Worm (Caenorhabditis elegans) whole organism, L1 larva: Measurements from ENCODE around the gene mec-2.

Experiments used
- C04F5.9 ChIP-seq: sonication (generic microtip); optimal IDR thresholded peaks from 2 replicates; lab custom pipeline; 2016; ENCODE audit warnings: missing genetic modification characterization, missing compliant biosample characterization
- C16A3.4 ChIP-seq: fragments of 150-350 bp; optimal IDR thresholded peaks from 2 replicates; lab custom pipeline; 2014; ENCODE audit warnings: missing biosample characterization, missing genetic modification characterization
- C34B4.2 ChIP-seq: sonication (generic microtip); optimal IDR thresholded peaks from 2 replicates; lab custom pipeline; 2017; ENCODE audit warnings: mild to moderate bottlenecking, missing genetic modification characterization, missing compliant biosample characterization
- F16B12.6 ChIP-seq: fragments of 150-350 bp; optimal IDR thresholded peaks from 2 replicates; lab custom pipeline; 2014; ENCODE audit warnings: missing biosample characterization, missing genetic modification characterization
- aha-1 ChIP-seq: fragments of 150-350 bp; optimal IDR thresholded peaks from 2 replicates; lab custom pipeline; 2014; ENCODE audit warnings: missing biosample characterization, missing genetic modification characterization
- alr-1 ChIP-seq: fragments of 200-800 bp; sonication (Bioruptor generic); optimal IDR thresholded peaks from 2 replicates; lab custom pipeline; 2018; ENCODE audit warnings: borderline replicate concordance, mild to moderate bottlenecking, missing genetic modification characterization, missing compliant biosample characterization
- aly-2 ChIP-seq: fragments of 150-350 bp; optimal IDR thresholded peaks from 2 replicates; lab custom pipeline; 2014; ENCODE audit warnings: missing biosample characterization, missing genetic modification characterization
- ama-1 ChIP-seq: fragments of 150-350 bp; optimal IDR thresholded peaks from 2 replicates; lab custom pipeline; 2014
- ceh-8 ChIP-seq: fragments of 200-800 bp; sonication (Bioruptor generic); optimal IDR thresholded peaks from 2 replicates; lab custom pipeline; 2018; ENCODE audit warnings: mild to moderate bottlenecking, missing genetic modification characterization, moderate library complexity, missing compliant biosample characterization
- ceh-88 ChIP-seq: fragments of 200-800 bp; sonication (Bioruptor generic); IDR thresholded peaks from 2 replicates; pipeline ENCODE4 v1.3.6; 2022; ENCODE audit warnings: missing genetic modification characterization, missing compliant biosample characterization
- dpl-1 ChIP-seq, 3 experiments: fragments of 150-350 bp in 2 of 3; sonication (generic microtip) in 1 of 3; optimal IDR thresholded peaks; 2 replicates each; lab custom pipeline; 2014 to 2017; ENCODE audit warnings: missing biosample characterization in 3 of 3, missing genetic modification characterization in 3 of 3, missing genetic modification reagents in 3 of 3
- dsc-1 ChIP-seq: sonication (generic microtip); optimal IDR thresholded peaks from 2 replicates; lab custom pipeline; 2016; ENCODE audit warnings: mild to moderate bottlenecking, missing genetic modification characterization, missing compliant biosample characterization
- efl-1 ChIP-seq, 4 experiments: fragments of 150-350 bp; optimal IDR thresholded peaks in 3 of 4; peaks in 1 of 4; 1 replicate in 1 of 4; 2 replicates in 3 of 4; lab custom pipeline; 2014; ENCODE audit warnings: missing biosample characterization in 2 of 4, missing genetic modification characterization in 2 of 4, missing genetic modification reagents in 2 of 4
- egl-13 ChIP-seq: sonication (generic microtip); optimal IDR thresholded peaks from 2 replicates; lab custom pipeline; 2016; ENCODE audit warnings: missing genotype, missing genetic modification reagents, missing genetic modification characterization, missing compliant biosample characterization
- egl-27 ChIP-seq, 2 experiments: fragments of 150-350 bp in 1 of 2; sonication (generic microtip); optimal IDR thresholded peaks; 3 replicates each; lab custom pipeline; 2017 to 2018; ENCODE audit warnings: missing biosample characterization in 2 of 2, missing genetic modification characterization in 2 of 2, missing genetic modification reagents in 2 of 2
- elt-3 ChIP-seq, 6 experiments: fragments of 150-350 bp in 1 of 6; sonication (generic microtip); optimal IDR thresholded peaks; 2 replicates each; lab custom pipeline; 2017 to 2018; ENCODE audit warnings: missing biosample characterization in 6 of 6, missing genetic modification characterization in 6 of 6, inconsistent platforms in 1 of 6
- fkh-4 ChIP-seq: sonication (generic microtip); optimal IDR thresholded peaks from 2 replicates; lab custom pipeline; 2016; ENCODE audit warnings: missing compliant biosample characterization, missing genetic modification characterization, borderline replicate concordance
- fkh-8 ChIP-seq: sonication (generic microtip); optimal IDR thresholded peaks from 2 replicates; lab custom pipeline; 2016; ENCODE audit warnings: mild to moderate bottlenecking, missing genetic modification characterization, missing compliant biosample characterization
- fos-1 ChIP-seq: fragments of 150-350 bp; optimal IDR thresholded peaks from 2 replicates; lab custom pipeline; 2014; ENCODE audit warnings: missing biosample characterization, missing genetic modification characterization
- hlh-4 ChIP-seq: sonication (generic microtip); optimal IDR thresholded peaks from 2 replicates; lab custom pipeline; 2016; ENCODE audit warnings: mild to moderate bottlenecking, missing genetic modification characterization, missing compliant biosample characterization
- hpl-2 ChIP-seq: fragments of 150-350 bp; optimal IDR thresholded peaks from 2 replicates; lab custom pipeline; 2014; ENCODE audit warnings: missing biosample characterization, missing genetic modification reagents, missing genetic modification characterization
- lin-13 ChIP-seq: fragments of 150-350 bp; optimal IDR thresholded peaks from 2 replicates; lab custom pipeline; 2014; ENCODE audit warnings: missing biosample characterization, missing genetic modification reagents, missing genetic modification characterization
- lin-14 ChIP-seq: fragments of 200-800 bp; sonication (Bioruptor generic); optimal IDR thresholded peaks from 2 replicates; lab custom pipeline; 2018; ENCODE audit warnings: mild to moderate bottlenecking, missing genetic modification characterization, moderate library complexity, missing compliant biosample characterization
- lin-15B ChIP-seq: fragments of 150-350 bp; sonication (generic microtip); optimal IDR thresholded peaks from 3 replicates; lab custom pipeline; 2014; ENCODE audit warnings: missing biosample characterization, missing genetic modification characterization
- lin-35 ChIP-seq, 2 experiments: fragments of 150-350 bp; optimal IDR thresholded peaks; 2 replicates each; lab custom pipeline; 2014; ENCODE audit warnings: missing biosample characterization in 2 of 2, missing genetic modification characterization in 2 of 2, missing genetic modification reagents in 2 of 2
- mdl-1 ChIP-seq, 2 experiments: fragments of 150-350 bp; optimal IDR thresholded peaks; 2 replicates each; lab custom pipeline; 2014 to 2017; ENCODE audit warnings: missing biosample characterization in 2 of 2, missing genetic modification characterization in 2 of 2, inconsistent platforms in 1 of 2
- mep-1 ChIP-seq: fragments of 150-350 bp; optimal IDR thresholded peaks from 2 replicates; lab custom pipeline; 2014; ENCODE audit warnings: missing biosample characterization, missing genetic modification characterization
- nhr-12 ChIP-seq: sonication (generic microtip); optimal IDR thresholded peaks from 2 replicates; lab custom pipeline; 2017; ENCODE audit warnings: missing biosample characterization, missing genetic modification characterization
- nhr-28 ChIP-seq: fragments of 150-350 bp; optimal IDR thresholded peaks from 2 replicates; lab custom pipeline; 2014; ENCODE audit warnings: missing biosample characterization, missing genetic modification characterization
- nhr-47 ChIP-seq: sonication (generic microtip); optimal IDR thresholded peaks from 2 replicates; lab custom pipeline; 2016; ENCODE audit warnings: mild to moderate bottlenecking, missing genetic modification characterization, moderate library complexity, missing compliant biosample characterization
- nhr-71 ChIP-seq: sonication (generic microtip); optimal IDR thresholded peaks from 2 replicates; lab custom pipeline; 2016; ENCODE audit warnings: mild to moderate bottlenecking, missing genetic modification characterization, moderate library complexity, missing compliant biosample characterization
- nhr-77 ChIP-seq: fragments of 150-350 bp; optimal IDR thresholded peaks from 2 replicates; lab custom pipeline; 2014; ENCODE audit warnings: missing biosample characterization, missing genetic modification characterization
- nhr-85 ChIP-seq: sonication (generic microtip); peaks from one replicate; lab custom pipeline; 2016; ENCODE audit warnings: missing genetic modification characterization, inconsistent platforms, missing compliant biosample characterization
- nhr-90 ChIP-seq: sonication (generic microtip); optimal IDR thresholded peaks from 2 replicates; lab custom pipeline; 2016; ENCODE audit warnings: mild to moderate bottlenecking, missing genetic modification characterization, missing compliant biosample characterization; ENCODE audit not compliant: poor library complexity
- pag-3 ChIP-seq: sonication (generic microtip); optimal IDR thresholded peaks from 2 replicates; lab custom pipeline; 2017; ENCODE audit warnings: missing genetic modification characterization, mild to moderate bottlenecking, missing compliant biosample characterization, antibody characterized with exemption, borderline replicate concordance; ENCODE audit not compliant: insufficient read depth
- pax-3 ChIP-seq: fragments of 200-800 bp; sonication (Bioruptor generic); optimal IDR thresholded peaks from 2 replicates; lab custom pipeline; 2018; ENCODE audit warnings: mild to moderate bottlenecking, missing genetic modification characterization, moderate library complexity, missing compliant biosample characterization
- pqm-1 ChIP-seq: sonication (generic microtip); optimal IDR thresholded peaks from 3 replicates; lab custom pipeline; 2017; ENCODE audit warnings: missing biosample characterization, missing genetic modification characterization
- rnt-1 ChIP-seq: sonication (generic microtip); optimal IDR thresholded peaks from 2 replicates; lab custom pipeline; 2016; ENCODE audit warnings: mild to moderate bottlenecking, missing genetic modification characterization, moderate library complexity, missing compliant biosample characterization
- sox-4 ChIP-seq: sonication (generic microtip); optimal IDR thresholded peaks from 2 replicates; lab custom pipeline; 2016; ENCODE audit warnings: missing genetic modification characterization, missing compliant biosample characterization
- sptf-1 ChIP-seq: fragments of 150-350 bp; optimal IDR thresholded peaks from 2 replicates; lab custom pipeline; 2014; ENCODE audit warnings: missing biosample characterization, missing genetic modification characterization
- swsn-7 ChIP-seq: sonication (generic microtip); optimal IDR thresholded peaks from 2 replicates; lab custom pipeline; 2016; ENCODE audit warnings: missing genetic modification characterization, missing compliant biosample characterization
- unc-30 ChIP-seq: sonication (generic microtip); optimal IDR thresholded peaks from 2 replicates; lab custom pipeline; 2017; ENCODE audit warnings: missing biosample characterization, missing genetic modification characterization
- vab-15 ChIP-seq: sonication (generic microtip); optimal IDR thresholded peaks from 2 replicates; lab custom pipeline; 2017; ENCODE audit warnings: missing genotype, mild to moderate bottlenecking, missing genetic modification characterization, missing compliant biosample characterization
- xbp-1 ChIP-seq: sonication (generic microtip); optimal IDR thresholded peaks from 2 replicates; lab custom pipeline; 2016; ENCODE audit warnings: missing genetic modification characterization, missing compliant biosample characterization
- zip-4 ChIP-seq: fragments of 200-800 bp; sonication (Bioruptor generic); optimal IDR thresholded peaks from 2 replicates; lab custom pipeline; 2018; ENCODE audit warnings: mild to moderate bottlenecking, missing genetic modification characterization, moderate library complexity, missing compliant biosample characterization

Gene mec-2

DNA sequence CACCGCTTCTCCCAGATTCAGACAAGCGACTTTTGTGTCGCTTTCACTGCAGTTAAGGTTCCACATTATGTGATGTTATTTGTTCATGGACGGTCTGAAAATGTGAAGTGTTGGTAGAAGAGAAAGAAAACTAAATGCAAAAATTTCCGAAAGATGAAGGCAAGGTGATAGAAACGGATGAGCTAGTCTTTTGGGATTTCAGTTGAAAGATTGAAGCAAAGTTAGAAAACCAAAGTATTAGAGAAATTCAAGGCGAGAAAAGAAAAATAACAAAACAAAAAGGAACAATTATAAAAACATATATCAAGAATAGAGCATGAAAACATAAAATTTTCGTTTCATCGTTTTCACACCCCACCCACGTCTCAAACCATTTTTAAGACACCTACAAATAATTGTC lies 43.6 kb downstream of the mec-2 start, which contains the start of gene octr-1:
Gene octr-1, minus strand, starts transcription at position 101 of the 400 bp plus-strand sequence.
- no peak for TF ChIP-seq fkh-8 (tag; lab: Kevin White, UChicago)
- TF ChIP-seq fos-1 (tag; lab: Kevin White, UChicago) = no peak
- TF ChIP-seq efl-1 (optimal IDR thresholded peaks at IDR 0.05; lab: Kevin White, UChicago) = no peak
- TF ChIP-seq efl-1 (GFP tag; optimal IDR thresholded peaks at IDR 0.05 in 1 of 2; lab: Kevin White, UChicago) = no peak
- TF ChIP-seq unc-30 (tag; lab: Kevin White, UChicago) = no peak
- no peak for TF ChIP-seq hpl-2 (GFP tag; lab: Kevin White, UChicago)
- no peak for TF ChIP-seq swsn-7 (tag; lab: Kevin White, UChicago)
- no peak for TF ChIP-seq zip-4 (GFP tag; lab: Kevin White, UChicago)
- TF ChIP-seq lin-15B (tag; lab: Kevin White, UChicago) = no peak
- no peak for TF ChIP-seq nhr-85
- no peak for TF ChIP-seq aly-2 (tag; lab: Kevin White, UChicago)
- no peak for TF ChIP-seq alr-1
- no peak for TF ChIP-seq aha-1 (tag; lab: Kevin White, UChicago)
- TF ChIP-seq mdl-1 (tag; optimal IDR thresholded peaks at IDR 0.05; lab: Kevin White, UChicago) = no peak
- no peak for TF ChIP-seq nhr-77
- no peak for TF ChIP-seq fkh-4 (tag; lab: Kevin White, UChicago)

ce11 chrX:5616000-5616399 lies 48.4 kb downstream of the mec-2 start:
- TF ChIP-seq lin-35 (GFP tag; optimal IDR thresholded peaks at IDR 0.05; lab: Kevin White, UChicago) (no peak), efl-1 (optimal IDR thresholded peaks at IDR 0.05; lab: Kevin White, UChicago) (no peak), efl-1 (GFP tag; optimal IDR thresholded peaks at IDR 0.05 in 1 of 2; lab: Kevin White, UChicago) (peak in 1 of 2 experiments; percentile 4)

DNA sequence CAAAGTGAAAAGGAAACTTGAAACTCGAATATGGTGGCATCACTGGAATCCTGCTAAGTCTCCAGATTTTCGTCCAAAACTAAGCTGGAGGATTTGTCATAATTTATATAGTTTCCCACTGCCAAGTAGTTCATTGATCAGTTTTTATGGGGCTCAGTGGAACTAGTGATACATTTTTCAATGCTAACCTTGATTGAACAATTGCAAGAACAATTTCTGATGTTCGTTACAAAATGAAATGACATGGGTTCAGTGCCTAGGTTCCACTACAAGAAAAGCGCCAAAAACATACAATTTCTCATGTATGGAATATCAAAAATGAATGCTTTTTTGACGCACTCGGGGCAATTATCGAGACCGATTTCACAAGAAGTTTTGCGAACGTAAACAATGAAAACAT lies 54.2 kb downstream of the mec-2 start:
- TF ChIP-seq unc-30 (tag; lab: Kevin White, UChicago) (no peak), C04F5.9 (tag; lab: Kevin White, UChicago) (no peak), ceh-8 (no peak), pqm-1 (tag; lab: Kevin White, UChicago) (no peak), sox-4 (tag; lab: Kevin White, UChicago) (no peak), F16B12.6 (tag; lab: Kevin White, UChicago) (no peak), ama-1 (lab: Kevin White, UChicago) (no peak), nhr-28 (tag; lab: Kevin White, UChicago) (no peak), rnt-1 (no peak), alr-1 (no peak), nhr-12 (tag; lab: Kevin White, UChicago) (no peak)

ce11 chrX:5628432-5628977 lies 61.0 kb downstream of the mec-2 start:
- TF ChIP-seq hlh-4 (tag; lab: Kevin White, UChicago) (no peak), sptf-1 (no peak), nhr-71 (peak; percentile 60), C16A3.4 (no peak), lin-14 (peak; percentile 39), alr-1 (no peak), lin-13 (GFP tag; lab: Kevin White, UChicago) (no peak), rnt-1 (no peak), pag-3 (no peak), ceh-88 (GFP tag; lab: Robert Waterston, UW) (no peak), nhr-90 (tag; lab: Kevin White, UChicago) (peak; percentile 27), xbp-1 (tag; lab: Kevin White, UChicago) (no peak), egl-27 (tag; optimal IDR thresholded peaks at IDR 0.05; lab: Kevin White, UChicago) (no peak), fkh-4 (tag; lab: Kevin White, UChicago) (no peak), dsc-1 (tag; lab: Kevin White, UChicago) (no peak), ama-1 (lab: Kevin White, UChicago) (no peak), C34B4.2 (tag; lab: Kevin White, UChicago) (no peak), egl-13 (tag; lab: Kevin White, UChicago) (no peak), swsn-7 (tag; lab: Kevin White, UChicago) (no peak), sox-4 (tag; lab: Kevin White, UChicago) (no peak), elt-3 (tag; optimal IDR thresholded peaks at IDR 0.05; lab: Kevin White, UChicago) (peak in 4 of 6 experiments; percentile 17 to 70 (median 54)), C04F5.9 (tag; lab: Kevin White, UChicago) (no peak), pax-3 (tag; lab: Kevin White, UChicago) (no peak), vab-15 (tag; lab: Kevin White, UChicago) (no peak), dpl-1 (GFP tag; optimal IDR thresholded peaks at IDR 0.05; lab: Kevin White, UChicago) (no peak), nhr-47 (tag; lab: Kevin White, UChicago) (no peak), mep-1 (tag; lab: Kevin White, UChicago) (no peak), nhr-77 (peak; percentile 7)
